Worm (Caenorhabditis elegans) whole organism, L1 larva: ENCODE measurements around the gene ZK512.1.

Experiments
- C04F5.9 ChIP-seq: sonication (generic microtip); optimal IDR thresholded peaks from 2 replicates; lab custom pipeline; 2016; ENCODE audit warnings: missing genetic modification characterization, missing compliant biosample characterization
- F16B12.6 ChIP-seq: fragments of 150-350 bp; optimal IDR thresholded peaks from 2 replicates; lab custom pipeline; 2014; ENCODE audit warnings: missing biosample characterization, missing genetic modification characterization
- aha-1 ChIP-seq: fragments of 150-350 bp; optimal IDR thresholded peaks from 2 replicates; lab custom pipeline; 2014; ENCODE audit warnings: missing biosample characterization, missing genetic modification characterization
- blmp-1 ChIP-seq: fragments of 150-350 bp; optimal IDR thresholded peaks from 2 replicates; lab custom pipeline; 2014; ENCODE audit warnings: missing biosample characterization, missing genetic modification characterization
- ceh-82 ChIP-seq, 3 experiments: fragments of 150-350 bp in 1 of 3; sonication (generic microtip) in 2 of 3; optimal IDR thresholded peaks; 2 replicates each; lab custom pipeline; 2014 to 2017; ENCODE audit warnings: missing biosample characterization in 3 of 3, missing genetic modification characterization in 3 of 3
- dpl-1 ChIP-seq, 3 experiments: fragments of 150-350 bp in 2 of 3; sonication (generic microtip) in 1 of 3; optimal IDR thresholded peaks; 2 replicates each; lab custom pipeline; 2014 to 2017; ENCODE audit warnings: missing biosample characterization in 3 of 3, missing genetic modification characterization in 3 of 3, missing genetic modification reagents in 3 of 3
- efl-1 ChIP-seq, 4 experiments: fragments of 150-350 bp; optimal IDR thresholded peaks in 3 of 4; peaks in 1 of 4; 1 replicate in 1 of 4; 2 replicates in 3 of 4; lab custom pipeline; 2014; ENCODE audit warnings: missing biosample characterization in 2 of 4, missing genetic modification characterization in 2 of 4, missing genetic modification reagents in 2 of 4
- elt-2 ChIP-seq: sonication (generic microtip); optimal IDR thresholded peaks from 2 replicates; lab custom pipeline; 2016; ENCODE audit warnings: missing genetic modification characterization, mild to moderate bottlenecking, inconsistent platforms, missing compliant biosample characterization, missing genetic modification reagents
- elt-3 ChIP-seq, 6 experiments: fragments of 150-350 bp in 1 of 6; sonication (generic microtip); optimal IDR thresholded peaks; 2 replicates each; lab custom pipeline; 2017 to 2018; ENCODE audit warnings: missing biosample characterization in 6 of 6, missing genetic modification characterization in 6 of 6, inconsistent platforms in 1 of 6
- ets-5 ChIP-seq: fragments of 200-800 bp; sonication (Bioruptor generic); IDR thresholded peaks from 2 replicates; pipeline ENCODE4 v1.3.6; 2022; ENCODE audit warnings: missing genetic modification characterization, missing compliant biosample characterization
- fkh-8 ChIP-seq: sonication (generic microtip); optimal IDR thresholded peaks from 2 replicates; lab custom pipeline; 2016; ENCODE audit warnings: mild to moderate bottlenecking, missing genetic modification characterization, missing compliant biosample characterization
- fos-1 ChIP-seq: fragments of 150-350 bp; optimal IDR thresholded peaks from 2 replicates; lab custom pipeline; 2014; ENCODE audit warnings: missing biosample characterization, missing genetic modification characterization
- grh-1 ChIP-seq: fragments of 200-800 bp; sonication (Bioruptor generic); IDR thresholded peaks from 2 replicates; pipeline ENCODE4 v1.3.6; 2022; ENCODE audit warnings: missing genetic modification reagents, missing genetic modification characterization, missing compliant biosample characterization
- isw-1 ChIP-seq: fragments of 200-800 bp; sonication (Bioruptor generic); IDR thresholded peaks from 2 replicates; pipeline ENCODE4 v1.3.6; 2022; ENCODE audit warnings: missing genetic modification characterization, missing compliant biosample characterization
- jun-1 ChIP-seq: fragments of 150-350 bp; optimal IDR thresholded peaks from 2 replicates; lab custom pipeline; 2014; ENCODE audit warnings: missing biosample characterization, missing genetic modification reagents, missing genetic modification characterization
- lin-14 ChIP-seq: fragments of 200-800 bp; sonication (Bioruptor generic); optimal IDR thresholded peaks from 2 replicates; lab custom pipeline; 2018; ENCODE audit warnings: mild to moderate bottlenecking, missing genetic modification characterization, moderate library complexity, missing compliant biosample characterization
- lin-15B ChIP-seq: fragments of 150-350 bp; sonication (generic microtip); optimal IDR thresholded peaks from 3 replicates; lab custom pipeline; 2014; ENCODE audit warnings: missing biosample characterization, missing genetic modification characterization
- lin-35 ChIP-seq, 2 experiments: fragments of 150-350 bp; optimal IDR thresholded peaks; 2 replicates each; lab custom pipeline; 2014; ENCODE audit warnings: missing biosample characterization in 2 of 2, missing genetic modification characterization in 2 of 2, missing genetic modification reagents in 2 of 2
- lir-3 ChIP-seq: sonication (generic microtip); optimal IDR thresholded peaks from 2 replicates; lab custom pipeline; 2016; ENCODE audit warnings: mild to moderate bottlenecking, missing genetic modification characterization, moderate library complexity, missing compliant biosample characterization; ENCODE audit not compliant: poor library complexity
- mab-9 ChIP-seq: fragments of 200-800 bp; sonication (Bioruptor generic); IDR thresholded peaks from 2 replicates; pipeline ENCODE4 v1.3.6; 2022; ENCODE audit warnings: missing genetic modification reagents, missing genetic modification characterization, missing compliant biosample characterization
- nhr-12 ChIP-seq: sonication (generic microtip); optimal IDR thresholded peaks from 2 replicates; lab custom pipeline; 2017; ENCODE audit warnings: missing biosample characterization, missing genetic modification characterization
- nhr-19 ChIP-seq: fragments of 200-800 bp; sonication (Bioruptor generic); conservative IDR thresholded peaks from 2 replicates; pipeline ENCODE4 v1.3.6; 2022; ENCODE audit warnings: missing genetic modification characterization, missing compliant biosample characterization
- nhr-20 ChIP-seq: sonication (generic microtip); optimal IDR thresholded peaks from 2 replicates; lab custom pipeline; 2016; ENCODE audit warnings: mild to moderate bottlenecking, missing genetic modification characterization, missing compliant biosample characterization
- nhr-76 ChIP-seq: sonication (generic microtip); optimal IDR thresholded peaks from 2 replicates; lab custom pipeline; 2017; ENCODE audit warnings: missing biosample characterization, missing genetic modification characterization
- nhr-77 ChIP-seq: fragments of 150-350 bp; optimal IDR thresholded peaks from 2 replicates; lab custom pipeline; 2014; ENCODE audit warnings: missing biosample characterization, missing genetic modification characterization
- nhr-85 ChIP-seq: sonication (generic microtip); peaks from one replicate; lab custom pipeline; 2016; ENCODE audit warnings: missing genetic modification characterization, inconsistent platforms, missing compliant biosample characterization
- nhr-90 ChIP-seq: sonication (generic microtip); optimal IDR thresholded peaks from 2 replicates; lab custom pipeline; 2016; ENCODE audit warnings: mild to moderate bottlenecking, missing genetic modification characterization, missing compliant biosample characterization; ENCODE audit not compliant: poor library complexity
- pax-3 ChIP-seq: fragments of 200-800 bp; sonication (Bioruptor generic); optimal IDR thresholded peaks from 2 replicates; lab custom pipeline; 2018; ENCODE audit warnings: mild to moderate bottlenecking, missing genetic modification characterization, moderate library complexity, missing compliant biosample characterization
- rnt-1 ChIP-seq: sonication (generic microtip); optimal IDR thresholded peaks from 2 replicates; lab custom pipeline; 2016; ENCODE audit warnings: mild to moderate bottlenecking, missing genetic modification characterization, moderate library complexity, missing compliant biosample characterization
- snpc-4 ChIP-seq: fragments of 150-350 bp; optimal IDR thresholded peaks from 2 replicates; lab custom pipeline; 2014; ENCODE audit warnings: missing biosample characterization, missing genetic modification characterization
- snu-23 ChIP-seq: sonication (generic microtip); optimal IDR thresholded peaks from 2 replicates; lab custom pipeline; 2016; ENCODE audit warnings: missing genetic modification characterization, missing compliant biosample characterization
- sox-4 ChIP-seq: sonication (generic microtip); optimal IDR thresholded peaks from 2 replicates; lab custom pipeline; 2016; ENCODE audit warnings: missing genetic modification characterization, missing compliant biosample characterization
- sptf-1 ChIP-seq: fragments of 150-350 bp; optimal IDR thresholded peaks from 2 replicates; lab custom pipeline; 2014; ENCODE audit warnings: missing biosample characterization, missing genetic modification characterization
- swsn-7 ChIP-seq: sonication (generic microtip); optimal IDR thresholded peaks from 2 replicates; lab custom pipeline; 2016; ENCODE audit warnings: missing genetic modification characterization, missing compliant biosample characterization
- unc-130 ChIP-seq: fragments of 150-350 bp; optimal IDR thresholded peaks from 2 replicates; lab custom pipeline; 2017; ENCODE audit warnings: missing biosample characterization, missing genetic modification characterization, inconsistent platforms
- unc-62 ChIP-seq: fragments of 150-350 bp; optimal IDR thresholded peaks from 2 replicates; lab custom pipeline; 2014; ENCODE audit warnings: missing biosample characterization, missing genetic modification reagents, missing genetic modification characterization
- vab-15 ChIP-seq: sonication (generic microtip); optimal IDR thresholded peaks from 2 replicates; lab custom pipeline; 2017; ENCODE audit warnings: missing genotype, mild to moderate bottlenecking, missing genetic modification characterization, missing compliant biosample characterization
- xbp-1 ChIP-seq: sonication (generic microtip); optimal IDR thresholded peaks from 2 replicates; lab custom pipeline; 2016; ENCODE audit warnings: missing genetic modification characterization, missing compliant biosample characterization
- zip-4 ChIP-seq: fragments of 200-800 bp; sonication (Bioruptor generic); optimal IDR thresholded peaks from 2 replicates; lab custom pipeline; 2018; ENCODE audit warnings: mild to moderate bottlenecking, missing genetic modification characterization, moderate library complexity, missing compliant biosample characterization
- ztf-11 ChIP-seq, 2 experiments: sonication (generic microtip); optimal IDR thresholded peaks; 2 replicates each; lab custom pipeline; 2016 to 2017; ENCODE audit warnings: missing genetic modification characterization in 2 of 2, missing biosample characterization in 1 of 2, missing compliant biosample characterization in 1 of 2
- ztf-4 ChIP-seq: fragments of 150-350 bp; optimal IDR thresholded peaks from 2 replicates; lab custom pipeline; 2014; ENCODE audit warnings: missing biosample characterization, missing genetic modification characterization

The ZK512.1 gene

DNA sequence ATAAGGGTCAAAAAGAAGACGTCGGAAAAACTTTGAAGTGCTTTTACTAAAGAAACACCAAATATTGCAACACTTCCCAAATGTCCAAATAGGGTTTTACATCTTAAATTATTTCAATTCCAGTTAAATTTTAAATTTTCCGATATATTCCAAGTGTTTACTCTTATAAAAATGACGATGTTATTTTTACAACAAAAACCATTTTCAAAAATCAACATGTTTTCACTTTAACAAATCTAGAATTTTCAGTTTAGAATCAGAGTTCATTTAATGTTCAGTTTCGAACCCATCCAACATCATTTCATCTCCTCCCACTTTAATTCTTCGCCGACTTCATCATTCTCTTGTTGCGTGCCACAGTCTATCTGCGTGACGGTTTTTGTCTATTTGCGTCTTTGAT, 11.1 kb upstream of the ZK512.1 start, which contains the start of gene dos-1:
TSS of gene dos-1 (plus strand) at position 301 of the 400 bp plus-strand sequence.
- TF ChIP-seq sptf-1 (tag; lab: Kevin White, UChicago) (no peak), nhr-76 (tag; lab: Kevin White, UChicago) (no peak), sox-4 (no peak), pax-3 (tag; lab: Kevin White, UChicago) (no peak)

DNA sequence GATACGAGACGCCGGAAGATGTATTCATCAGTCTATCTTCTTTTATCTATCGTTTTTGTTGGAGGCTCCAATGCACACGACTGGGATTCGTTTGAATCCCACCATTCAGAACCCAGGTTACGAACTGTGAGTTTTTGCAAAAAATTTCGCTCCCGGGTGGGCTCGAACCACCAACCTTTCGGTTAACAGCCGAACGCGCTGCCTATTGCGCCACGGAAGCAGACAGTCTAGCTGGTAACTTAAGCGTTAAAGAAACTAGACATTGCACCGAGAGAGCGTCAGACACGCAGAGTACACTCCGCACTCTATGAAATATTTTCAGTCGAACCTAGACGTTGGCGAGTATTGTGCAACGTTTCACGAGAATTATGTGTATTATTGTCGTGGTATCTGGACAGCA, 10.7 kb upstream of the ZK512.1 start:
- TF ChIP-seq zip-4 (GFP tag; lab: Kevin White, UChicago) (peak; percentile 17), efl-1 (optimal IDR thresholded peaks at IDR 0.05; lab: Kevin White, UChicago) (peak; percentile 31 to 50), efl-1 (GFP tag; optimal IDR thresholded peaks at IDR 0.05 in 1 of 2; lab: Kevin White, UChicago) (peak; percentile 12 to 94), ztf-4 (tag; lab: Kevin White, UChicago) (no peak), nhr-19 (GFP tag; lab: Robert Waterston, UW) (peak; percentile 66), rnt-1 (tag; lab: Kevin White, UChicago) (peak; percentile 62), nhr-77 (peak; percentile 8), nhr-20 (tag; lab: Kevin White, UChicago) (peak; percentile 48), lir-3 (tag; lab: Kevin White, UChicago) (no peak), sptf-1 (tag; lab: Kevin White, UChicago) (no peak), blmp-1 (no peak), ceh-82 (tag; optimal IDR thresholded peaks at IDR 0.05; lab: Kevin White, UChicago) (peak in 1 of 3 experiments; percentile 39), xbp-1 (peak; percentile 18), elt-2 (tag; lab: Kevin White, UChicago) (no peak), isw-1 (no peak), snpc-4 (tag; lab: Kevin White, UChicago) (peak; percentile 29), nhr-12 (tag; lab: Kevin White, UChicago) (no peak), aha-1 (tag; lab: Kevin White, UChicago) (no peak), grh-1 (peak; percentile 43; the same call in 1 of the 2 replicates), fkh-8 (tag; lab: Kevin White, UChicago) (no peak), C04F5.9 (tag; lab: Kevin White, UChicago) (no peak), lin-14 (GFP tag; lab: Kevin White, UChicago) (peak; percentile 9), snu-23 (GFP tag; lab: Kevin White, UChicago) (peak; percentile 62), jun-1 (peak; percentile 26), lin-35 (GFP tag; optimal IDR thresholded peaks at IDR 0.05; lab: Kevin White, UChicago) (peak in 1 of 2 experiments; percentile 76), nhr-90 (tag; lab: Kevin White, UChicago) (peak; percentile 66), F16B12.6 (tag; lab: Kevin White, UChicago) (peak; percentile 6), lin-15B (no peak), dpl-1 (GFP tag; optimal IDR thresholded peaks at IDR 0.05; lab: Kevin White, UChicago) (peak; percentile 4 to 40 (median 30))

DNA sequence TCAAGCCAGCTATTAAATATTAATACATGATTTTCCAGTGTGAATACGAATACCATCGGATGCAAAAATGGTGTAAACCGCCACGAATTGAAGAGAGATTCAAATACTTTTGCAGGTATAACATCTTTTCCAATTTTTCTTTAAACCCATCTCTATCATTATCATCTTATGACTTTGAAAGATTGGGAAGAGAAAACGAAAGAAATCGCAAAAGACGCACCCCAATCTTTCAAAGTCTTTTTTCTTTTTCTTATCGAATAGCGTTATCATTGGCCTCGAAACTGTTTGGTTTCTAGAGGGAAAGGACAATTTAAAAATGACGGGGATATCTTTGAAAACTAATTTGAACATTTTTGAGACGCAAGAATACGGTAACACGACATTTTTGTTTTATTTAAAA, 9.1 kb upstream of the ZK512.1 start:
- TF ChIP-seq elt-3 (tag; optimal IDR thresholded peaks at IDR 0.05; lab: Kevin White, UChicago) (peak in 1 of 6 experiments; percentile 61), lin-14 (GFP tag; lab: Kevin White, UChicago) (peak; percentile 6), blmp-1 (peak; percentile 51), nhr-85 (peak; percentile 55), fos-1 (tag; lab: Kevin White, UChicago) (no peak)

DNA sequence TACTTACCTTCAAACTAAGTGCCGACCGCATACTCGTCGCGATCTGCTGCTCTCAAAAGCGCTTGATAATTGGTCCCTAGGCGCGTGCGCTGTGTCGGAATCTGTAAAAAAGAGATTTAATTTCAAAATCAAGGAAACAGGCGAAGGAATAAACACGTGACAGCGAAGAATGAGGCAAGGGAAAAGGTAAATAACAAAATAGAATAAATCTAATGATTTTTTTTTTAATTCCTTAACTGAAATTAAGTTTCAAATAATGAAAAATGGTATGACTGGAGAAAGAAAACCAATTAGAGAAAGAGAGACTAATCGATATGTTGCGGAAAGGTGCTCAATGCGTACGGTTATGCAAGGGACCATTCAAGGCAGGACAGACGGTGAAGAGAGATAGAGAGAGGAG, 5.6 kb upstream of the ZK512.1 start, which contains the start of gene cya-1:
TSS of gene cya-1 (minus strand) at position 101 of the 400 bp plus-strand sequence.
- TF ChIP-seq swsn-7 (no peak), jun-1 (no peak), mab-9 (GFP tag; lab: Robert Waterston, UW) (no peak), ets-5 (GFP tag; lab: Robert Waterston, UW) (no peak), unc-62 (GFP tag; lab: Kevin White, UChicago) (no peak), unc-130 (tag; lab: Kevin White, UChicago) (no peak), rnt-1 (tag; lab: Kevin White, UChicago) (no peak), efl-1 (optimal IDR thresholded peaks at IDR 0.05; lab: Kevin White, UChicago) (no peak), efl-1 (GFP tag; optimal IDR thresholded peaks at IDR 0.05 in 1 of 2; lab: Kevin White, UChicago) (no peak), vab-15 (tag; lab: Kevin White, UChicago) (no peak), ztf-11 (tag; optimal IDR thresholded peaks at IDR 0.05; lab: Kevin White, UChicago) (no peak), elt-3 (tag; optimal IDR thresholded peaks at IDR 0.05; lab: Kevin White, UChicago) (no peak)
